Worm (Caenorhabditis elegans) whole organism, late embryonic: ENCODE measurements around the gene nhr-285.

Source experiments
- C08G9.2 ChIP-seq: sonication (generic microtip); optimal IDR thresholded peaks from 2 replicates; lab custom pipeline; 2016; ENCODE audit warnings: mild to moderate bottlenecking, missing genetic modification characterization, moderate library complexity, missing compliant biosample characterization
- C38D4.7 ChIP-seq: fragments of 200-800 bp; sonication (Bioruptor generic); optimal IDR thresholded peaks from 2 replicates; lab custom pipeline; 2018; ENCODE audit warnings: mild to moderate bottlenecking, missing genetic modification characterization, moderate library complexity, missing compliant biosample characterization
- F13H6.1 ChIP-seq: sonication (generic microtip); optimal IDR thresholded peaks from 2 replicates; lab custom pipeline; 2016; ENCODE audit warnings: missing genetic modification characterization, missing compliant biosample characterization
- K09A11.1 ChIP-seq: sonication (generic microtip); optimal IDR thresholded peaks from 2 replicates; lab custom pipeline; 2017; ENCODE audit warnings: antibody characterized with exemption, mild to moderate bottlenecking, missing genetic modification characterization, missing compliant biosample characterization; ENCODE audit not compliant: insufficient read depth
- ceh-18 ChIP-seq: sonication (generic microtip); optimal IDR thresholded peaks from 2 replicates; lab custom pipeline; 2016; ENCODE audit warnings: missing genetic modification characterization, missing compliant biosample characterization
- ceh-19 ChIP-seq: fragments of 200-800 bp; sonication (Bioruptor generic); optimal IDR thresholded peaks from 2 replicates; lab custom pipeline; 2018; ENCODE audit warnings: mild to moderate bottlenecking, missing genetic modification characterization, missing compliant biosample characterization
- ceh-2 ChIP-seq: sonication (generic microtip); optimal IDR thresholded peaks from 2 replicates; lab custom pipeline; 2016; ENCODE audit warnings: missing genotype, missing genetic modification characterization, missing compliant biosample characterization
- ceh-22 ChIP-seq: sonication (generic microtip); optimal IDR thresholded peaks from 2 replicates; lab custom pipeline; 2017; ENCODE audit warnings: missing biosample characterization, missing genetic modification characterization
- ceh-24 ChIP-seq: sonication (generic microtip); optimal IDR thresholded peaks from 2 replicates; lab custom pipeline; 2016; ENCODE audit warnings: mild to moderate bottlenecking, missing genetic modification characterization, missing compliant biosample characterization
- ceh-30 ChIP-seq: fragments of 150-350 bp; optimal IDR thresholded peaks from 2 replicates; lab custom pipeline; 2014; ENCODE audit warnings: missing biosample characterization, missing genetic modification characterization
- ceh-31 ChIP-seq: sonication (generic microtip); optimal IDR thresholded peaks from 2 replicates; lab custom pipeline; 2016; ENCODE audit warnings: missing genetic modification characterization, missing compliant biosample characterization
- ceh-45 ChIP-seq: fragments of 200-800 bp; sonication (Bioruptor generic); IDR thresholded peaks from 2 replicates; pipeline ENCODE4 v1.3.6; 2022; ENCODE audit warnings: missing genetic modification reagents, missing genetic modification characterization, missing compliant biosample characterization
- ceh-48 ChIP-seq: sonication (generic microtip); optimal IDR thresholded peaks from 2 replicates; lab custom pipeline; 2016; ENCODE audit warnings: missing genetic modification characterization, inconsistent platforms, missing compliant biosample characterization
- ceh-9 ChIP-seq: sonication (generic microtip); optimal IDR thresholded peaks from 2 replicates; lab custom pipeline; 2016; ENCODE audit warnings: mild to moderate bottlenecking, missing genetic modification characterization, inconsistent platforms, missing compliant biosample characterization
- dve-1 ChIP-seq: sonication (generic microtip); optimal IDR thresholded peaks from 2 replicates; lab custom pipeline; 2017; ENCODE audit warnings: antibody characterized with exemption, mild to moderate bottlenecking, missing genetic modification characterization, missing compliant biosample characterization
- eyg-1 ChIP-seq: sonication (generic microtip); optimal IDR thresholded peaks from 2 replicates; lab custom pipeline; 2016; ENCODE audit warnings: missing genotype, missing genetic modification characterization, missing compliant biosample characterization
- fkh-10 ChIP-seq: fragments of 150-350 bp; optimal IDR thresholded peaks from 2 replicates; lab custom pipeline; 2014; ENCODE audit warnings: missing biosample characterization, missing genetic modification reagents, missing genetic modification characterization
- fkh-6 ChIP-seq: sonication (generic microtip); optimal IDR thresholded peaks from 2 replicates; lab custom pipeline; 2016; ENCODE audit warnings: missing genetic modification characterization, missing compliant biosample characterization
- gmeb-2 ChIP-seq: sonication (generic microtip); optimal IDR thresholded peaks from 2 replicates; lab custom pipeline; 2016; ENCODE audit warnings: missing genetic modification characterization, inconsistent platforms, missing compliant biosample characterization
- hlh-13 ChIP-seq: fragments of 200-800 bp; sonication (Bioruptor generic); optimal IDR thresholded peaks from 2 replicates; lab custom pipeline; 2018; ENCODE audit warnings: mild to moderate bottlenecking, missing genetic modification characterization, missing compliant biosample characterization
- hlh-15 ChIP-seq: sonication (generic microtip); optimal IDR thresholded peaks from 2 replicates; lab custom pipeline; 2016; ENCODE audit warnings: missing genetic modification characterization, missing compliant biosample characterization
- hlh-30 ChIP-seq: sonication (generic microtip); optimal IDR thresholded peaks from 2 replicates; lab custom pipeline; 2017; ENCODE audit warnings: antibody characterized with exemption, missing genetic modification characterization, missing compliant biosample characterization; ENCODE audit not compliant: insufficient read depth
- hlh-6 ChIP-seq: sonication (generic microtip); optimal IDR thresholded peaks from 2 replicates; lab custom pipeline; 2016; ENCODE audit warnings: missing genotype, missing genetic modification characterization, missing compliant biosample characterization
- mec-3 ChIP-seq: sonication (generic microtip); optimal IDR thresholded peaks from 2 replicates; lab custom pipeline; 2016; ENCODE audit warnings: borderline replicate concordance, missing genetic modification characterization, missing compliant biosample characterization
- nfya-1 ChIP-seq: sonication (generic microtip); optimal IDR thresholded peaks from 2 replicates; lab custom pipeline; 2017; ENCODE audit warnings: missing genetic modification characterization, mild to moderate bottlenecking, missing compliant biosample characterization, antibody characterized with exemption, moderate library complexity
- nhr-232 ChIP-seq: sonication (generic microtip); optimal IDR thresholded peaks from 2 replicates; lab custom pipeline; 2016; ENCODE audit warnings: missing genetic modification characterization, missing compliant biosample characterization
- pat-9 ChIP-seq: fragments of 200-800 bp; sonication (Bioruptor generic); optimal IDR thresholded peaks from 2 replicates; lab custom pipeline; 2018; ENCODE audit warnings: mild to moderate bottlenecking, missing genetic modification characterization, moderate library complexity, missing compliant biosample characterization
- pha-4 ChIP-seq: fragments of 150-350 bp; optimal IDR thresholded peaks from 2 replicates; lab custom pipeline; 2018; ENCODE audit warnings: missing biosample characterization, missing genetic modification reagents, missing genetic modification characterization
- pqm-1 ChIP-seq: sonication (generic microtip); optimal IDR thresholded peaks from 2 replicates; lab custom pipeline; 2016; ENCODE audit warnings: missing genetic modification characterization, missing compliant biosample characterization
- ref-2 ChIP-seq: sonication (generic microtip); optimal IDR thresholded peaks from 2 replicates; lab custom pipeline; 2016; ENCODE audit warnings: missing genetic modification characterization, missing compliant biosample characterization
- rnt-1 ChIP-seq: sonication (generic microtip); optimal IDR thresholded peaks from 2 replicates; lab custom pipeline; 2016; ENCODE audit warnings: missing genetic modification characterization, missing compliant biosample characterization
- sox-4 ChIP-seq: sonication (generic microtip); optimal IDR thresholded peaks from 2 replicates; lab custom pipeline; 2017; ENCODE audit warnings: mild to moderate bottlenecking, missing genetic modification characterization, inconsistent platforms, missing compliant biosample characterization
- tbx-2 ChIP-seq: sonication (generic microtip); optimal IDR thresholded peaks from 2 replicates; lab custom pipeline; 2016; ENCODE audit warnings: missing genetic modification characterization, missing compliant biosample characterization
- tbx-7 ChIP-seq: sonication (generic microtip); optimal IDR thresholded peaks from 2 replicates; lab custom pipeline; 2016; ENCODE audit warnings: missing genotype, missing genetic modification characterization, missing compliant biosample characterization
- ttx-3 ChIP-seq: sonication (generic microtip); optimal IDR thresholded peaks from 2 replicates; lab custom pipeline; 2016; ENCODE audit warnings: missing genetic modification reagents, missing genetic modification characterization, missing compliant biosample characterization
- unc-3 ChIP-seq, 2 experiments: fragments of 200-800 bp in 1 of 2; sonication (Bioruptor generic) in 1 of 2; sonication (generic microtip) in 1 of 2; conservative IDR thresholded peaks in 1 of 2; optimal IDR thresholded peaks in 1 of 2; 2 replicates each; pipeline versions ENCODE4 v1.3.6 to Lab custom; 2016 to 2022; ENCODE audit warnings: missing compliant biosample characterization in 2 of 2, missing genetic modification characterization in 2 of 2, missing genetic modification reagents in 1 of 2
- unc-55 ChIP-seq: sonication (generic microtip); optimal IDR thresholded peaks from 2 replicates; lab custom pipeline; 2017; ENCODE audit warnings: missing biosample characterization, missing genetic modification reagents, missing genetic modification characterization
- unc-86 ChIP-seq: sonication (generic microtip); optimal IDR thresholded peaks from 2 replicates; lab custom pipeline; 2016; ENCODE audit warnings: missing genetic modification characterization, missing compliant biosample characterization
- zip-5 ChIP-seq: sonication (generic microtip); optimal IDR thresholded peaks from 2 replicates; lab custom pipeline; 2016; ENCODE audit warnings: missing genetic modification characterization, missing compliant biosample characterization

Gene nhr-285

ce11 chrV:15779128-15779729, at the start of gene nhr-285, which contains the start of gene irld-52:
Gene nhr-285 (minus strand): TSS chrV:15779228.
Gene irld-52 (plus strand): TSS chrV:15779679.
- TF ChIP-seq unc-86 (tag; lab: Kevin White, UChicago): no peak
- no peak for TF ChIP-seq pqm-1 (tag; lab: Kevin White, UChicago)
- TF ChIP-seq ceh-31: no peak
- TF ChIP-seq ceh-9: no peak
- no peak for TF ChIP-seq nfya-1
- no peak for TF ChIP-seq dve-1 (tag; lab: Kevin White, UChicago)
- TF ChIP-seq ceh-30 (tag; lab: Kevin White, UChicago): no peak
- TF ChIP-seq tbx-7 (tag; lab: Kevin White, UChicago): no peak
- TF ChIP-seq eyg-1 (tag; lab: Kevin White, UChicago): no peak

DNA sequence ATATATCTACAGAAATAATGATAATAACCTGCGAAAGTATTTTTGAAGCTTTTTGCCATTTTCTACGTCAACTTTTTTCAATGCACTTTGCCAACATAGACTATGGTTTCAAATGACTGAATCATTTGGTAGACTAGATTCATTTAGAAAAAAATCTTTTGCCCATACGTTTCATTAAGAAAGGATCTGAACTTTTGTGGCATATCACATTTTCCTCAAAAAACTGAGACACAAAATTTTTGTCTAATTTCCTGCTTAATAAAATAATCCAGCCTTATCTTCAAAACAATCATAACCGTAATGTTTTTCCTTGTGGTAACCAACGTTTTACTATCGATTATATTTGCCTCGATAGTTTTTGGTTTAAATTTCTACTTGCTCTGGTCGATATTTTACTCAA, 47.1 kb upstream of the nhr-285 start, which contains the start of gene srbc-51:
TSS of gene srbc-51 (plus strand) at position 301 of the 400 bp plus-strand sequence.
- no peak for TF ChIP-seq fkh-6 (tag; lab: Kevin White, UChicago)
- no peak for TF ChIP-seq ref-2
- no peak for TF ChIP-seq F13H6.1
- TF ChIP-seq K09A11.1: no peak
- TF ChIP-seq unc-86 (tag; lab: Kevin White, UChicago): no peak
- no peak for TF ChIP-seq hlh-15 (tag; lab: Kevin White, UChicago)
- no peak for TF ChIP-seq nfya-1
- no peak for TF ChIP-seq gmeb-2 (tag; lab: Kevin White, UChicago)
- no peak for TF ChIP-seq rnt-1 (tag; lab: Kevin White, UChicago)
- no peak for TF ChIP-seq nhr-232 (tag; lab: Kevin White, UChicago)
- no peak for TF ChIP-seq pha-4 (tag; lab: Kevin White, UChicago)
- no peak for TF ChIP-seq sox-4 (tag; lab: Kevin White, UChicago)
- no peak for TF ChIP-seq zip-5 (tag; lab: Kevin White, UChicago)
- no peak for TF ChIP-seq tbx-7 (tag; lab: Kevin White, UChicago)
- TF ChIP-seq unc-3 (GFP tag; conservative IDR thresholded peaks at IDR 0.05; lab: Robert Waterston, UW): no peak
- TF ChIP-seq unc-3 (tag; optimal IDR thresholded peaks at IDR 0.05; lab: Kevin White, UChicago): no peak
- no peak for TF ChIP-seq tbx-2 (tag; lab: Kevin White, UChicago)
- TF ChIP-seq C08G9.2 (tag; lab: Kevin White, UChicago): no peak
- TF ChIP-seq ceh-2 (tag; lab: Kevin White, UChicago): no peak
- no peak for TF ChIP-seq ceh-22 (tag; lab: Kevin White, UChicago)
- no peak for TF ChIP-seq ceh-45 (GFP tag; lab: Robert Waterston, UW)

- TF ChIP-seq pat-9 (tag; lab: Kevin White, UChicago) (no peak), ceh-19 (GFP tag; lab: Kevin White, UChicago) (no peak), mec-3 (tag; lab: Kevin White, UChicago) (no peak), ceh-24 (tag; lab: Kevin White, UChicago) (no peak), eyg-1 (tag; lab: Kevin White, UChicago) (no peak)
Observed at ce11 chrV:15824866-15825265, 45.8 kb upstream of the nhr-285 start, which contains the start of gene srbc-50. Gene srbc-50 (minus strand): TSS chrV:15824966.

ce11 chrV:15821398-15821797, 42.4 kb upstream of the nhr-285 start, which contains the start of gene srbc-49:
Gene srbc-49 (plus strand): TSS chrV:15821698.
- TF ChIP-seq ceh-18 (tag; lab: Kevin White, UChicago) (no peak), dve-1 (tag; lab: Kevin White, UChicago) (no peak), ceh-30 (tag; lab: Kevin White, UChicago) (no peak)

ce11 chrV:15819983-15820382, 41.0 kb upstream of the nhr-285 start, which contains the start of gene srbc-48:
Gene srbc-48 (plus strand): TSS chrV:15820283.
- no peak for TF ChIP-seq rnt-1 (tag; lab: Kevin White, UChicago)
- no peak for TF ChIP-seq C38D4.7 (GFP tag; lab: Kevin White, UChicago)
- TF ChIP-seq hlh-13: no peak
- no peak for TF ChIP-seq unc-55 (GFP tag; lab: Kevin White, UChicago)
- no peak for TF ChIP-seq ttx-3
- no peak for TF ChIP-seq fkh-6 (tag; lab: Kevin White, UChicago)
- TF ChIP-seq gmeb-2 (tag; lab: Kevin White, UChicago): no peak
- TF ChIP-seq fkh-10: no peak
- TF ChIP-seq hlh-6: no peak
- TF ChIP-seq hlh-30 (tag; lab: Kevin White, UChicago): no peak
- no peak for TF ChIP-seq C08G9.2 (tag; lab: Kevin White, UChicago)
- no peak for TF ChIP-seq ceh-48 (tag; lab: Kevin White, UChicago)
